Worm (Caenorhabditis elegans): Measurements from ENCODE around the gene nspd-6.

DNA sequence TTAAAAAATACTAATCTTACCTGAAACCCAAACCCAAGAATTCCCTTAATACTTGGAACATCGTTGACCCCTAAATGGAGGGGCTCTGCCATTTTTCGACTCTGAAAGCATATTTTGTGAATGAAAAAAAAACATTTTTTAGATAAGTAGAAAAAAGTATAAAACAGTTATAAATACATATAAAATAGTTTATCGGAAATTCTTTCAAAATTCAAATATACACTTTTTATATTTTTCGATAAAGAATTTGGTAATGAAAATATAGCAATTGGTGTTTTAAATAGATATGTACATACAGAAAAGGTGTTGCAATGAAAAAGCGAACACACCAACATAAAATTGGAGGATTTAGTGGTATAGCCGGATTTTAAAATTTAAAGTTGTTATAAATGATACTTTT, 49.6 kb upstream of the nspd-6 start, which contains the start of gene Y59E9AL.4:
- TF ChIP-seq pha-4 (tag; optimal IDR thresholded peaks at IDR 0.05), result no peak
- TF ChIP-seq lin-32 (GFP tag; optimal IDR thresholded peaks at IDR 0.05), result no peak
- TF ChIP-seq flh-1 (GFP tag; optimal IDR thresholded peaks at IDR 0.05), result no peak
- TF ChIP-seq drap-1 (GFP tag; optimal IDR thresholded peaks at IDR 0.05), result no peak
- no peak for TF ChIP-seq unc-62 (GFP tag; optimal IDR thresholded peaks at IDR 0.05)

Data from whole organism, mixed stage, embryonic.